Worm (Caenorhabditis elegans): ENCODE data around the gene cutl-3.

cutl-3 gene

DNA sequence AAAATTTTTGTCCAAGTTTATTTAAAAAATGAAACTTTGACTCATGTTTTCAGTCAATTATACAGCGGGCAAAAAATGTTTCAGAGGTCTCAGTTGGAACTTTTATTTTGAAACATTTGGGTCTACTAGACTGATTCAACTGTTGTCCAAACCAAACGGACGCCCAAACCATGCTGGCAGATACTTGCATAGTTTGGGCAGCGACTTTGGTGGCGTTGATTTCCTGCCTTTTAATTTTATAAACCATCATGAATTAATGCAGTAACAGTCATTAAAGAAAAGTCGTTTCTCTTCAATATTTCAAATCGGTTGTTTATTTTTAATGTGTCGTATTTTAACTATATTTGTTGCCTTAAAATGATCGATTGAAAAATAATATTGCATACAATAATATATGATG lies 37.3 kb upstream of the cutl-3 start:
- TF ChIP-seq repo-1 (tag; optimal IDR thresholded peaks at IDR 0.05), result peak; percentile 65
- no peak for TF ChIP-seq ztf-6 (GFP tag; IDR thresholded peaks at IDR 0.05)
- no peak for TF ChIP-seq hsf-1 (GFP tag; IDR thresholded peaks at IDR 0.05)
- no peak for TF ChIP-seq dox-1 (GFP tag; IDR thresholded peaks at IDR 0.05)
- TF ChIP-seq cebp-1 (GFP tag; IDR thresholded peaks at IDR 0.05), result no peak
- peak; percentile 21 for TF ChIP-seq cebp-1 (tag; optimal IDR thresholded peaks at IDR 0.05)
- TF ChIP-seq attf-3 (GFP tag; conservative IDR thresholded peaks at IDR 0.05), result no peak
- no peak for TF ChIP-seq F52B5.7 (tag; optimal IDR thresholded peaks at IDR 0.05)
- peak; percentile 19 for TF ChIP-seq ZK185.1 (tag; optimal IDR thresholded peaks at IDR 0.05; ENCODE audit: poor library complexity, severe bottlenecking)
- no peak for TF ChIP-seq let-526 (GFP tag; IDR thresholded peaks at IDR 0.05)
- TF ChIP-seq Y67H2A.10 (GFP tag; conservative IDR thresholded peaks at IDR 0.05), result no peak
- peak; percentile 17 for TF ChIP-seq F22D6.2 (tag; optimal IDR thresholded peaks at IDR 0.05)
- no peak for TF ChIP-seq B0035.1 (tag; optimal IDR thresholded peaks at IDR 0.05)
- no peak for TF ChIP-seq lsy-27 (tag; optimal IDR thresholded peaks at IDR 0.05; ENCODE audit: borderline replicate concordance, insufficient read depth)
- peak; percentile 59; the same call in 1 of the 2 replicates for TF ChIP-seq madf-3 (GFP tag; IDR thresholded peaks at IDR 0.05)
- peak; percentile 51 for TF ChIP-seq lin-40 (tag; optimal IDR thresholded peaks at IDR 0.05)
- TF ChIP-seq mxl-1 (tag; optimal IDR thresholded peaks at IDR 0.05), result no peak
- TF ChIP-seq chd-7 (tag; optimal IDR thresholded peaks at IDR 0.05), result peak; percentile 41
- TF ChIP-seq athp-1 (tag; optimal IDR thresholded peaks at IDR 0.05), result peak; percentile 16
- no peak for TF ChIP-seq B0261.1 (tag; optimal IDR thresholded peaks at IDR 0.05)
- TF ChIP-seq nfyb-1 (GFP tag; IDR thresholded peaks at IDR 0.05), result peak; percentile 28; the same call in 1 of the 2 replicates

DNA sequence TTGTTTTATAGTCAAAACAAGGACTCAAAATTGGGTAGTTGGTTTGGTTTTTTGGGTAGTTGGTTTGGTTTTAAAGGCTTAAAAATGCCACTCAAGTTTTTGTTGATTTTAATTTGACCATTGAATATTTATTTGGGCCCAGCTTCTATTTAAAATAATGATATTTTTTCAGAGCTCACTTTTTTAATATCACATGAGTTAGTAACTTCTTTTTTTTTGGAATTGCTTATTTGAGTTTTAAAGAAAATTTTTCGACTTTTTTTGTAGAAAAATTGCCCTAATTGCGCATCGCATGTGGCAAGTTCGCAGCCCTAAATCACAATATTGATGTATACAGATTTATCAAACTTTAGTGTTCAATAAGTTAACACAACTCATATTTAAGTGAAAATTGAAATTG lies 36.7 kb upstream of the cutl-3 start:
- no peak for TF ChIP-seq athp-1 (tag; optimal IDR thresholded peaks at IDR 0.05)
- no peak for TF ChIP-seq dpl-1 (GFP tag; optimal IDR thresholded peaks at IDR 0.05)
- TF ChIP-seq F57C9.4 (tag; optimal IDR thresholded peaks at IDR 0.05), result no peak
- TF ChIP-seq lin-35 (GFP tag; optimal IDR thresholded peaks at IDR 0.05), result no peak
- no peak for TF ChIP-seq aptf-3 (GFP tag; IDR thresholded peaks at IDR 0.05)
- TF ChIP-seq zim-3 (tag; optimal IDR thresholded peaks at IDR 0.05), result no peak

DNA sequence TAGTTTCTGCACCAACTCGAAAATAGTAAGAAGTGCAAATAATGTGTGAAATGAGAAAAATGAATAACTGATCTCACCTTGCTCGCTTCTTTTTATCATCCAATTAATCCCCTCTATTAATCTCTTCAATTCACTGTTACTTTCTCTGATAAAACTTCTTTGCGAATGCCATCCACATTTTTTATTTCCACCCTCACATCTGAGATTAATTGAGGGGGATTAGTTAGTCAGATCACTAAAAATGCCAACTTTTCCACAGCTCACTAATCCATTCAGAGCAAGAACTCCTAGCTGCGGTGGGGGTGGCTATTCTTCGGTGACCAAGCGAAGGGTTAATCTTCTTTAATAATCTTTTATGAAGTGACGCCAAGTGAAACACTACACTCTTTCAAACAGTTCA lies 35.8 kb upstream of the cutl-3 start, which contains the start of gene dsc-1:
Gene dsc-1, minus strand, starts transcription at position 46 of the 400 bp plus-strand sequence.
- TF ChIP-seq mxl-1 (tag; optimal IDR thresholded peaks at IDR 0.05) (no peak), snpc-4 (GFP tag; optimal IDR thresholded peaks at IDR 0.05) (no peak), snpc-4 (tag; optimal IDR thresholded peaks at IDR 0.05) (no peak), B0261.1 (tag; optimal IDR thresholded peaks at IDR 0.05) (no peak), tbp1 (GFP tag; optimal IDR thresholded peaks at IDR 0.05) (no peak), F52B5.7 (tag; optimal IDR thresholded peaks at IDR 0.05) (no peak), chd-7 (tag; optimal IDR thresholded peaks at IDR 0.05) (no peak), ztf-26 (tag; optimal IDR thresholded peaks at IDR 0.05) (no peak), F39B2.1 (GFP tag; IDR thresholded peaks at IDR 0.05) (no peak), K11D2.4 (GFP tag; IDR thresholded peaks at IDR 0.05) (no peak), ceh-91 (GFP tag; IDR thresholded peaks at IDR 0.05) (no peak)

- TF ChIP-seq egrh-3 (GFP tag; IDR thresholded peaks at IDR 0.05) (no peak), nhr-120 (GFP tag; IDR thresholded peaks at IDR 0.05) (no peak), snpc-4 (GFP tag; optimal IDR thresholded peaks at IDR 0.05) (no peak), snpc-4 (tag; optimal IDR thresholded peaks at IDR 0.05) (peak in 2 of 4 experiments; percentile 54 to 75), bed-1 (GFP tag; IDR thresholded peaks at IDR 0.05) (no peak), nfya-2 (GFP tag; IDR thresholded peaks at IDR 0.05) (no peak)
These were observed 29.0 kb upstream of the cutl-3 start for ce11 chrX:15027997-15028396.

Measured in whole organism, young adult.